Fruit fly (Drosophila melanogaster) whole organism, adult: Measurements from ENCODE around the gene CG17841.
A peak's percentile ranks its signal among the peaks of the same experiment; 100 is the strongest.

ENCODE experiments used
- CG11617 ChIP-seq: fragments of 200-800 bp; sonication (Bioruptor generic); optimal IDR thresholded peaks from 2 replicates; lab custom pipeline; 2017; ENCODE audit warnings: mild to moderate bottlenecking, missing biosample characterization, missing genetic modification reagents, missing genetic modification characterization
- CG12768 ChIP-seq: fragments of 200-800 bp; sonication (Bioruptor generic); optimal IDR thresholded peaks from 2 replicates; lab custom pipeline; 2017; ENCODE audit warnings: missing biosample characterization, missing genetic modification characterization, mild to moderate bottlenecking, moderate library complexity, missing genetic modification reagents
- CG14711 ChIP-seq: fragments of 200-800 bp; sonication (Bioruptor generic); optimal IDR thresholded peaks from 2 replicates; lab custom pipeline; 2018; ENCODE audit warnings: missing biosample characterization, mild to moderate bottlenecking, missing genetic modification characterization, moderate library complexity
- CG33017 ChIP-seq: fragments of 200-800 bp; sonication (Bioruptor generic); optimal IDR thresholded peaks from 2 replicates; lab custom pipeline; 2018; ENCODE audit warnings: missing biosample characterization, mild to moderate bottlenecking, missing genetic modification characterization, moderate library complexity
- CG5204 ChIP-seq: fragments of 200-800 bp; sonication (Bioruptor generic); optimal IDR thresholded peaks from 2 replicates; lab custom pipeline; 2016; ENCODE audit warnings: missing biosample characterization, missing genetic modification characterization
- Clk ChIP-seq: fragments of 200-800 bp; sonication (Bioruptor generic); optimal IDR thresholded peaks from 2 replicates; lab custom pipeline; 2017; ENCODE audit warnings: missing biosample characterization, missing genetic modification characterization
- Mnt ChIP-seq: fragments of 200-800 bp; sonication (Bioruptor generic); optimal IDR thresholded peaks from 2 replicates; lab custom pipeline; 2016; ENCODE audit warnings: missing biosample characterization, mild to moderate bottlenecking, missing genetic modification characterization
- bab1 ChIP-seq: fragments of 200-800 bp; sonication (Bioruptor generic); optimal IDR thresholded peaks from 3 replicates; lab custom pipeline; 2019; ENCODE audit warnings: missing biosample characterization, mild to moderate bottlenecking, missing genetic modification characterization, moderate library complexity
- cnc ChIP-seq, 2 experiments: fragments of >200 bp; optimal IDR thresholded peaks; 2 replicates each; lab custom pipeline; 2017
- kay ChIP-seq: fragments of 200-800 bp; sonication (Bioruptor generic); peaks from one replicate; lab custom pipeline; 2016; ENCODE audit warnings: missing biosample characterization, missing genetic modification characterization, borderline replicate concordance
- ovo ChIP-seq: fragments of 200-800 bp; sonication (Bioruptor generic); optimal IDR thresholded peaks from 2 replicates; lab custom pipeline; 2016; ENCODE audit warnings: missing biosample characterization, missing genetic modification characterization
- pad ChIP-seq: fragments of 200-800 bp; sonication (Bioruptor generic); optimal IDR thresholded peaks from 3 replicates; lab custom pipeline; 2017; ENCODE audit warnings: missing biosample characterization, missing genetic modification characterization, mild to moderate bottlenecking, moderate library complexity, missing genetic modification reagents

- TF ChIP-seq CG5204 (GFP tag; lab: Kevin White, UChicago) = no peak
- TF ChIP-seq Mnt (GFP tag; lab: Kevin White, UChicago) = no peak
- peak; percentile 51 for TF ChIP-seq ovo (GFP tag; lab: Kevin White, UChicago)
- no peak for TF ChIP-seq CG11617 (GFP tag; lab: Kevin White, UChicago)
- TF ChIP-seq Clk (GFP tag; lab: Kevin White, UChicago) = no peak
- no peak for TF ChIP-seq cnc (optimal IDR thresholded peaks at IDR 0.05; lab: Kevin White, UChicago)
- TF ChIP-seq CG33017 (tag; lab: Kevin White, UChicago) = no peak
- peak; percentile 31 for TF ChIP-seq CG12768 (GFP tag; lab: Kevin White, UChicago)
- TF ChIP-seq kay = no peak
- TF ChIP-seq CG14711 (tag; lab: Kevin White, UChicago) = peak; percentile 8
- peak; percentile 26 for TF ChIP-seq bab1 (GFP tag; lab: Kevin White, UChicago)
- peak; percentile 45 for TF ChIP-seq pad (GFP tag; lab: Kevin White, UChicago)
Observed at dm6 chrX:10385757-10386156, 17.9 kb downstream of the CG17841 start, which contains the start of the genes Psf3 and flw.
